Worm (Caenorhabditis elegans) whole organism, L2 larva: ENCODE results near the gene cct-3.
"Not testable (repeated sequence)": the region's sequence is repeated elsewhere in the genome, so short reads cannot be mapped to it uniquely, and the experiment has no call there.

Source experiments
- F13H6.1 ChIP-seq: sonication (generic microtip); optimal IDR thresholded peaks from 2 replicates; lab custom pipeline; 2016; ENCODE audit warnings: missing genetic modification characterization, missing compliant biosample characterization
- R02D3.7 ChIP-seq: fragments of 150-350 bp; optimal IDR thresholded peaks from 2 replicates; lab custom pipeline; 2014; ENCODE audit warnings: missing biosample characterization, missing genetic modification characterization
- ZK546.5 ChIP-seq: sonication (generic microtip); optimal IDR thresholded peaks from 2 replicates; lab custom pipeline; 2017; ENCODE audit warnings: missing biosample characterization, missing genetic modification characterization
- alr-1 ChIP-seq: fragments of 150-350 bp; optimal IDR thresholded peaks from 2 replicates; lab custom pipeline; 2014; ENCODE audit warnings: missing biosample characterization, missing genetic modification characterization
- ama-1 ChIP-seq: fragments of 150-350 bp; optimal IDR thresholded peaks from 2 replicates; lab custom pipeline; 2018; ENCODE audit warnings: inconsistent platforms
- blmp-1 ChIP-seq: sonication (generic microtip); optimal IDR thresholded peaks from 2 replicates; lab custom pipeline; 2017; ENCODE audit warnings: missing genetic modification characterization, mild to moderate bottlenecking, missing compliant biosample characterization, antibody characterized with exemption, moderate library complexity; ENCODE audit not compliant: insufficient read depth
- ceh-16 ChIP-seq: fragments of 150-350 bp; optimal IDR thresholded peaks from 2 replicates; lab custom pipeline; 2014; ENCODE audit warnings: missing biosample characterization, missing genetic modification characterization
- ceh-82 ChIP-seq: fragments of 150-350 bp; optimal IDR thresholded peaks from 2 replicates; lab custom pipeline; 2014; ENCODE audit warnings: missing biosample characterization, missing genetic modification characterization
- crh-2 ChIP-seq: sonication (generic microtip); optimal IDR thresholded peaks from 2 replicates; lab custom pipeline; 2017; ENCODE audit warnings: missing biosample characterization, missing genetic modification characterization
- dmd-4 ChIP-seq: sonication (generic microtip); optimal IDR thresholded peaks from 2 replicates; lab custom pipeline; 2017; ENCODE audit warnings: missing biosample characterization, missing genetic modification characterization
- elt-3 ChIP-seq: sonication (generic microtip); optimal IDR thresholded peaks from 2 replicates; lab custom pipeline; 2017; ENCODE audit warnings: missing biosample characterization, missing genetic modification characterization
- fos-1 ChIP-seq: fragments of 150-350 bp; optimal IDR thresholded peaks from 2 replicates; lab custom pipeline; 2014; ENCODE audit warnings: missing biosample characterization, missing genetic modification characterization
- gmeb-1 ChIP-seq: fragments of 150-350 bp; optimal IDR thresholded peaks from 2 replicates; lab custom pipeline; 2014; ENCODE audit warnings: missing biosample characterization, missing genetic modification characterization
- lin-11 ChIP-seq: fragments of 150-350 bp; sonication (generic microtip); optimal IDR thresholded peaks from 2 replicates; lab custom pipeline; 2014; ENCODE audit warnings: missing biosample characterization, missing genetic modification characterization, inconsistent platforms, mixed read lengths
- lin-13 ChIP-seq: fragments of 150-350 bp; optimal IDR thresholded peaks from 2 replicates; lab custom pipeline; 2014; ENCODE audit warnings: missing biosample characterization, missing genetic modification reagents, missing genetic modification characterization
- lsy-2 ChIP-seq, 2 experiments: fragments of 150-350 bp in 1 of 2; sonication (generic microtip) in 1 of 2; optimal IDR thresholded peaks; 2 replicates each; lab custom pipeline; 2014 to 2017; ENCODE audit warnings: missing biosample characterization in 2 of 2, missing genetic modification characterization in 2 of 2
- mbf-1 ChIP-seq: sonication (generic microtip); optimal IDR thresholded peaks from 2 replicates; lab custom pipeline; 2017; ENCODE audit warnings: missing biosample characterization, missing genetic modification characterization
- mdl-1 ChIP-seq, 2 experiments: fragments of 150-350 bp in 1 of 2; sonication (generic microtip) in 1 of 2; optimal IDR thresholded peaks; 2 replicates each; lab custom pipeline; 2017; ENCODE audit warnings: missing biosample characterization in 2 of 2, missing genetic modification characterization in 2 of 2
- nhr-10 ChIP-seq: sonication (generic microtip); optimal IDR thresholded peaks from 2 replicates; lab custom pipeline; 2017; ENCODE audit warnings: missing biosample characterization, missing genetic modification characterization
- nhr-11 ChIP-seq: fragments of 150-350 bp; optimal IDR thresholded peaks from 2 replicates; lab custom pipeline; 2014; ENCODE audit warnings: missing biosample characterization, missing genetic modification characterization
- nhr-12 ChIP-seq: fragments of 150-350 bp; optimal IDR thresholded peaks from 2 replicates; lab custom pipeline; 2014; ENCODE audit warnings: missing biosample characterization, missing genetic modification characterization
- nhr-21 ChIP-seq: fragments of 150-350 bp; optimal IDR thresholded peaks from 2 replicates; lab custom pipeline; 2014; ENCODE audit warnings: missing biosample characterization, missing genetic modification characterization
- nhr-23 ChIP-seq: fragments of 150-350 bp; optimal IDR thresholded peaks from 2 replicates; lab custom pipeline; 2014; ENCODE audit warnings: missing biosample characterization, missing genetic modification reagents, missing genetic modification characterization
- nhr-25 ChIP-seq: fragments of 150-350 bp; sonication (generic microtip); optimal IDR thresholded peaks from 3 replicates; lab custom pipeline; 2014; ENCODE audit warnings: missing biosample characterization, missing genetic modification characterization
- nhr-6 ChIP-seq: fragments of 150-350 bp; optimal IDR thresholded peaks from 2 replicates; lab custom pipeline; 2014; ENCODE audit warnings: missing biosample characterization, missing genetic modification characterization
- nhr-77 ChIP-seq: fragments of 150-350 bp; optimal IDR thresholded peaks from 2 replicates; lab custom pipeline; 2014; ENCODE audit warnings: missing biosample characterization, missing genetic modification characterization
- peb-1 ChIP-seq: fragments of 150-350 bp; optimal IDR thresholded peaks from 2 replicates; lab custom pipeline; 2014; ENCODE audit warnings: missing biosample characterization, missing genetic modification characterization
- sem-4 ChIP-seq: fragments of 150-350 bp; optimal IDR thresholded peaks from 2 replicates; lab custom pipeline; 2014; ENCODE audit warnings: missing biosample characterization, missing genetic modification reagents, missing genetic modification characterization
- skn-1 ChIP-seq: sonication (generic microtip); optimal IDR thresholded peaks from 2 replicates; lab custom pipeline; 2017; ENCODE audit warnings: missing biosample characterization, missing genetic modification characterization
- unc-55 ChIP-seq: fragments of 150-350 bp; sonication (generic microtip); optimal IDR thresholded peaks from 3 replicates; lab custom pipeline; 2014; ENCODE audit warnings: missing biosample characterization, missing genetic modification reagents, missing genetic modification characterization
- unc-62 ChIP-seq: fragments of 150-350 bp; optimal IDR thresholded peaks from 2 replicates; lab custom pipeline; 2014; ENCODE audit warnings: missing biosample characterization, missing genetic modification reagents, missing genetic modification characterization
- zag-1 ChIP-seq: fragments of 150-350 bp; optimal IDR thresholded peaks from 2 replicates; lab custom pipeline; 2014; ENCODE audit warnings: missing biosample characterization, missing genetic modification characterization
- ztf-11 ChIP-seq: sonication (generic microtip); optimal IDR thresholded peaks from 2 replicates; lab custom pipeline; 2017; ENCODE audit warnings: missing biosample characterization, missing genetic modification characterization
- ztf-4 ChIP-seq: fragments of 150-350 bp; optimal IDR thresholded peaks from 2 replicates; lab custom pipeline; 2014; ENCODE audit warnings: missing biosample characterization, missing genetic modification characterization

cct-3 gene

DNA sequence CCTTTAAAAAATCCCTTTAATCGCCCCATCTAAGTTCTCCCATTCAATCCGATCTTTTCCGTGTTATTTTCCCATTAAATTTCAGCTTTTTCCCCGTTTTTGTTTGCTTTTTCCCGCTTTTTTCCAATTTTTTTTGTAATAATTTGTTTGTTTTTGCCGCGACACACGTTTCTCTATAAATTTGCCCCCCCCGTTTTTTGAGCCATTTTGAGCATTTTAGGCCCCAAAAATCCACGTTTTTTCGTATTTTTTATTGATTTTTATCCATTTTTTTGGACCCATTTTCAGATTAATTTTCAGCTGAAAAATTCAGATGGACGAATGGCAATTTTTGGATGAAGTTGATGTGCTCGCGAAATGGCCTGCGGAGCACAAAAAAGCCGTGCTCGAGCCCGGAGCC, 10.0 kb downstream of the cct-3 start, which contains the start of gene F54A3.2:
F54A3.2 (plus strand) TSS at position 301 of the 400 bp plus-strand sequence.
- TF ChIP-seq unc-55: no peak

DNA sequence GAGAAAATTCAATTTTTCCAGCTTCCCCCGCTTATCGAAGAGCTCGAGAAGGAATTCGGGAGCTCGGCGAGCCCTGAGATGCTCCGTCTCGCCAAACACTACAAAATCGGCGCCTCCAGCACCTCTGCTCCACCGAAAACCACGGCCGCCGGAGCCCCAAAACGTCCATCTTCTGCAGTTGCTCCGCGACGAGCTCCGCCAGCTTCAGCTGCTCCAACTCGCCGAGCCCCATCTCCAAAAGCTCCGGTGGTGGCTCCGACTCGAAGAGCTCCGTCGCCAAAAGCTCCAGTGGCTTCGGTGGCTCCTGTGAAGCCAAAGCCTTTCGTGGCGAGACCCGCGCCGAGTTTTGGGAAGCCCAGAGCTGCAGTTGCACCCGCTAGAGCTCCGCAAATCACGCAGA, 18.3 kb downstream of the cct-3 start:
- TF ChIP-seq nhr-21 (tag; lab: Kevin White, UChicago) (no peak), unc-55 (no peak), nhr-6 (no peak), fos-1 (tag; lab: Kevin White, UChicago) (no peak), unc-62 (GFP tag; lab: Kevin White, UChicago) (no peak)

DNA sequence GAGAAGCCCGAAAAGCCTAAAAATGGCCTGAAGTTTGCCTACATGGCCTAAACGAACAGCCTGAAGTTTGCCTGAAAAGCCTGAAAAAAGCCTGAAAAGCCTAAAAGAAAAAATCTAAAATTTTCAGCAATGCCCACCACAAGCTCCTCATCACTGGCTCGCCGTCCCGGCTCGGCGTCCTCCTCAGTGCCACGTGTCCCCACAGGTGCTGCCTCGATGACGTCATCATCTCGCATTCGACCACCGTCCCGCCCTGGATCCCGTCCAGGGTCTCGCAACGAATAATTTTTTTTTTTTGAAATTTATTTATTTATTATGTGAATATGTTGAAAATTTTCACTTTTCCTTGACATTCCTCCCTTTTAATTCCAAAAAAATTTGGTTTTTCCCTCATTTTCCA, 20.3 kb downstream of the cct-3 start:
- no peak for TF ChIP-seq crh-2
- TF ChIP-seq ceh-16 (tag; lab: Kevin White, UChicago): no peak
- no peak for TF ChIP-seq nhr-21 (tag; lab: Kevin White, UChicago)
- no peak for TF ChIP-seq blmp-1
- TF ChIP-seq unc-62 (GFP tag; lab: Kevin White, UChicago): no peak
- TF ChIP-seq peb-1 (tag; lab: Kevin White, UChicago): no peak
- no peak for TF ChIP-seq lin-11
- no peak for TF ChIP-seq sem-4 (tag; lab: Kevin White, UChicago)
- TF ChIP-seq nhr-11 (tag; lab: Kevin White, UChicago): no peak
- TF ChIP-seq unc-55: no peak
- no peak for TF ChIP-seq F13H6.1
- no peak for TF ChIP-seq nhr-12 (tag; lab: Kevin White, UChicago)
- TF ChIP-seq ztf-11 (tag; lab: Kevin White, UChicago): no peak
- TF ChIP-seq zag-1: no peak
- no peak for TF ChIP-seq ama-1
- TF ChIP-seq nhr-77 (tag; lab: Kevin White, UChicago): no peak
- no peak for TF ChIP-seq nhr-10 (tag; lab: Kevin White, UChicago)
- no peak for TF ChIP-seq ceh-82 (tag; lab: Kevin White, UChicago)

DNA sequence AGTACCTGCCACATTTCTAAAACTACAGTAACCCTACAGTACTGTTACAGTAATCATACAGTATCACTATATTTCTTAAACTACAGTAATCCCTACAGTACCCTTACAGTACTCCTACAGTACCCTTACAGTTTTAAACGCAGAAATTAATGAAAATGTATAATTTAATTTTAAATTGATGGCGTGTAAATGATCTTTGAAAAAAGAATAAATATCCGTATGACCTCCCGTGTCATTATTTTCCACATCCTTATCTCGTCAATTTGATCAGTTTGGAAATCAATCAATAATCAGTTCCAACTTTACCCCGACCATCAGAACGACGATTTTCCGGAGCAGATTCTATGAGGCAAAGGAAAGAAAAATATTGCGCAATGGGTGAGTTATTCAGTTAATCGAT, 21.5 kb downstream of the cct-3 start, which contains the start of gene K09F6.3:
K09F6.3 (plus strand) TSS at position 301 of the 400 bp plus-strand sequence.
- not testable (repeated sequence) for TF ChIP-seq skn-1, lin-11, crh-2

DNA sequence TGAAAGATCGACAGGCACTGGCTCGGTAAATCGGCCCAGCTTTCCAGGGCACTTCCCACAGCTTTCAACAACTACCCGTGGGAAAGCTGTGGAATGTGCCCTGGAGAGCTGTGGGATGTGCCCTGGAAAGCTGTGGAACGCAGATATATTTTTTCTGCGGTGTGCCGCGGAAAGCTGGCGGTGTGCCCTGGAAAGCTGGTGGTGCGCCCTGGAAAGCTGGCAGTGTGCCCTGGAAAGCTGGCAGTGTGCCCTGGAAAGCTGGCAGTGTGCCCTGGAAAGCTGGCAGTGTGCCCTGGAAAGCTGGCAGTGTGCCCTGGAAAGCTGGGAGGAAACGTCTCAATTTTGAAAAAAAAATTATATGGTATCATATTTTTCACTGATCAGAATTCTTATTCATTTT, 40.4 kb downstream of the cct-3 start:
- TF ChIP-seq alr-1 (tag; lab: Kevin White, UChicago) (no peak), gmeb-1 (no peak), lsy-2 (tag; optimal IDR thresholded peaks at IDR 0.05; lab: Kevin White, UChicago) (no peak), nhr-25 (no peak), F13H6.1 (no peak)

DNA sequence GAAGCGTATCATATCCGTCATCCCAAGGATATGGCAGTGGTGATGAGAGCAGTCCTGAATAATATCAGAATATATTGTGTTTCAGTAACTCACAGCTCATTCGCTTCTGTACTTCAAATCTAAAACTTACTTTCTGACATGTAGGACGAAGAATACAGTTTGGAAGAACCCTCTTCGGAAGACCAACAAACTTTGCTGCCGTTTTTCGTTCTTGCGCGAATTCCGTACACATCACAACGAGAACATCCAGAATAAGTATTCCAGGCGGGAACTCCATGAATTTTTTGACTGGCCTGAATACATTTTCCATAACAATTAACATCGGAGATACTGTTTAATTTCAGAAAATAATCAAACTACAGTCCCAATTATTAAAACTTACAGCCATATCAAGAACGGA, 44.1 kb downstream of the cct-3 start, which contains the start of gene K09F6.15:
K09F6.15 (minus strand) TSS at position 101 of the 400 bp plus-strand sequence.
- no peak for TF ChIP-seq ama-1
- no peak for TF ChIP-seq lsy-2 (tag; optimal IDR thresholded peaks at IDR 0.05; lab: Kevin White, UChicago)
- TF ChIP-seq peb-1 (tag; lab: Kevin White, UChicago): no peak
- no peak for TF ChIP-seq ztf-11 (tag; lab: Kevin White, UChicago)
- no peak for TF ChIP-seq lin-13 (GFP tag; lab: Kevin White, UChicago)
- no peak for TF ChIP-seq dmd-4 (tag; lab: Kevin White, UChicago)
- no peak for TF ChIP-seq elt-3 (tag; lab: Kevin White, UChicago)
- TF ChIP-seq crh-2: no peak
- no peak for TF ChIP-seq alr-1 (tag; lab: Kevin White, UChicago)
- TF ChIP-seq nhr-23 (tag; lab: Kevin White, UChicago): no peak

DNA sequence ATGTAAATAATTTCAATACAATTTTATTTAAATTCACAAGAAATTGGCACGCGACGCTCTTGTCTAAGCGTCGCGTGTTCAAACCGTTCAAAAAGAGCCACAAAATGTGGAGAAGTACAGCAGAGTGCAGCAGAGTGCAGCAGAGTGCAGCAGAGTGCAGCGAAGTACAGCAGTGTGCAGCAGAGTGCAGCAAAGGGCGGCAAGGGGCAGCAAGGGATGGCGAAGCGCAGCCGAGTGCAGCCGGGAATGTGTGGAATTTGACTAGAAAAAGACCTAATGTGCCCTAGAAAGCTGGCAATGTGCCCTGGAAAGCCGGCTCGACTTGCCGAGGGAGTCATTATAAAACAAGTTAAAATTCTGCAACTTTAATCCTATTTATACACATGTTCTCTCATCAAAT, 45.9 kb downstream of the cct-3 start, which contains the start of gene K09F6.6:
K09F6.6 (minus strand) TSS at position 43 of the 400 bp plus-strand sequence.
- TF ChIP-seq mdl-1 (tag; optimal IDR thresholded peaks at IDR 0.05; lab: Kevin White, UChicago): no peak
- no peak for TF ChIP-seq nhr-10 (tag; lab: Kevin White, UChicago)
- no peak for TF ChIP-seq ztf-4
- no peak for TF ChIP-seq F13H6.1
- no peak for TF ChIP-seq zag-1
- TF ChIP-seq alr-1 (tag; lab: Kevin White, UChicago): no peak
- TF ChIP-seq ceh-82 (tag; lab: Kevin White, UChicago): no peak
- TF ChIP-seq mbf-1 (tag; lab: Kevin White, UChicago): no peak
- TF ChIP-seq ama-1: no peak
- TF ChIP-seq ceh-16 (tag; lab: Kevin White, UChicago): no peak
- TF ChIP-seq gmeb-1: no peak
- no peak for TF ChIP-seq ZK546.5 (tag; lab: Kevin White, UChicago)
- no peak for TF ChIP-seq R02D3.7 (tag; lab: Kevin White, UChicago)
- TF ChIP-seq nhr-12 (tag; lab: Kevin White, UChicago): no peak
